Fruit fly (Drosophila melanogaster) whole organism, embryonic: ENCODE results near the gene PolG2.

Experiments used
- Atf-2 ChIP-seq: fragments of 200-800 bp; sonication (Bioruptor generic); optimal IDR thresholded peaks from 2 replicates; lab custom pipeline; 2016; ENCODE audit warnings: missing biosample characterization, missing genetic modification characterization
- B-H2 ChIP-seq: fragments of 200-800 bp; sonication (Bioruptor generic); optimal IDR thresholded peaks from 2 replicates; lab custom pipeline; 2018; ENCODE audit warnings: missing biosample characterization, mild to moderate bottlenecking, missing genetic modification characterization
- CG10209 ChIP-seq: fragments of 200-800 bp; sonication (Bioruptor generic); optimal IDR thresholded peaks from 3 replicates; lab custom pipeline; 2017; ENCODE audit warnings: missing biosample characterization, mild to moderate bottlenecking, missing genetic modification characterization, missing genetic modification reagents
- CG10462 ChIP-seq: fragments of 200-800 bp; sonication (Bioruptor generic); optimal IDR thresholded peaks from 2 replicates; lab custom pipeline; 2016; ENCODE audit warnings: missing biosample characterization, missing genetic modification characterization
- CG11085 ChIP-seq: fragments of 200-800 bp; sonication (Bioruptor generic); IDR thresholded peaks from 2 replicates; pipeline ENCODE4 v1.3.6; 2022; ENCODE audit warnings: missing biosample characterization, missing genetic modification characterization
- CG11696 ChIP-seq: fragments of 200-800 bp; sonication (Bioruptor generic); IDR thresholded peaks from 2 replicates; pipeline ENCODE4 v1.3.6; 2022; ENCODE audit warnings: missing biosample characterization, missing genetic modification characterization
- CG12299 ChIP-seq: fragments of 200-800 bp; sonication (Bioruptor generic); optimal IDR thresholded peaks from 2 replicates; lab custom pipeline; 2018; ENCODE audit warnings: missing biosample characterization, mild to moderate bottlenecking, missing genetic modification characterization
- CG15269 ChIP-seq: fragments of 200-800 bp; sonication (Bioruptor generic); optimal IDR thresholded peaks from 2 replicates; lab custom pipeline; 2018; ENCODE audit warnings: missing biosample characterization, mild to moderate bottlenecking, missing genetic modification characterization, moderate library complexity
- CG15696 ChIP-seq: fragments of 200-800 bp; sonication (Bioruptor generic); optimal IDR thresholded peaks from 2 replicates; lab custom pipeline; 2019; ENCODE audit warnings: missing biosample characterization, mild to moderate bottlenecking, missing genetic modification characterization, moderate library complexity
- CG1603 ChIP-seq: fragments of 200-800 bp; sonication (Bioruptor generic); optimal IDR thresholded peaks from 2 replicates; lab custom pipeline; 2019; ENCODE audit warnings: missing biosample characterization, mild to moderate bottlenecking, missing genetic modification characterization, moderate library complexity
- CG16815 ChIP-seq: fragments of 200-800 bp; sonication (Bioruptor generic); optimal IDR thresholded peaks from 3 replicates; lab custom pipeline; 2017; ENCODE audit warnings: missing biosample characterization, mild to moderate bottlenecking, missing genetic modification characterization
- CG17612 ChIP-seq: fragments of 200-800 bp; sonication (Bioruptor generic); IDR thresholded peaks from 2 replicates; pipeline ENCODE4 v1.3.6; 2022; ENCODE audit warnings: missing biosample characterization, missing genetic modification characterization
- CG17912 ChIP-seq: fragments of 200-800 bp; sonication (Bioruptor generic); optimal IDR thresholded peaks from 2 replicates; lab custom pipeline; 2018; ENCODE audit warnings: missing biosample characterization, mild to moderate bottlenecking, missing genetic modification characterization
- CG18262 ChIP-seq: fragments of 200-800 bp; optimal IDR thresholded peaks from 3 replicates; lab custom pipeline; 2019; ENCODE audit warnings: missing biosample characterization, mild to moderate bottlenecking, missing genetic modification characterization, moderate library complexity
- CG2202 ChIP-seq: fragments of 200-800 bp; sonication (Bioruptor generic); optimal IDR thresholded peaks from 2 replicates; lab custom pipeline; 2018; ENCODE audit warnings: missing biosample characterization, mild to moderate bottlenecking, missing genetic modification characterization
- CG2889 ChIP-seq: fragments of 200-800 bp; sonication (Bioruptor generic); IDR thresholded peaks from 3 replicates; pipeline ENCODE4 v1.3.6; 2022; ENCODE audit warnings: missing biosample characterization, missing genetic modification characterization
- CG3163 ChIP-seq: fragments of 200-800 bp; sonication (Bioruptor generic); optimal IDR thresholded peaks from 3 replicates; lab custom pipeline; 2016; ENCODE audit warnings: missing biosample characterization, missing genetic modification characterization
- CG42726 ChIP-seq: fragments of 200-800 bp; sonication (Bioruptor generic); IDR thresholded peaks from 2 replicates; pipeline ENCODE4 v1.3.6; 2022; ENCODE audit warnings: missing biosample characterization, missing genetic modification characterization; ENCODE audit not compliant: partially characterized antibody
- CG43689 ChIP-seq: fragments of 200-800 bp; sonication (Bioruptor generic); IDR thresholded peaks from 2 replicates; pipeline ENCODE4 v1.3.6; 2022; ENCODE audit warnings: missing biosample characterization, missing genetic modification characterization
- CG6765 ChIP-seq: fragments of 200-800 bp; sonication (Bioruptor generic); optimal IDR thresholded peaks from 3 replicates; lab custom pipeline; 2017; ENCODE audit warnings: missing biosample characterization, mild to moderate bottlenecking, missing genetic modification characterization
- CG6854 ChIP-seq: fragments of 200-800 bp; sonication (Bioruptor generic); optimal IDR thresholded peaks from 3 replicates; lab custom pipeline; 2017; ENCODE audit warnings: missing biosample characterization, mild to moderate bottlenecking, missing genetic modification characterization
- Elba2 ChIP-seq: fragments of 200-800 bp; sonication (Bioruptor generic); optimal IDR thresholded peaks from 3 replicates; lab custom pipeline; 2016; ENCODE audit warnings: missing biosample characterization, missing genetic modification characterization
- H2.0 ChIP-seq: fragments of 200-800 bp; sonication (Bioruptor generic); IDR thresholded peaks from 2 replicates; pipeline ENCODE4 v1.3.6; 2022; ENCODE audit warnings: missing biosample characterization, missing genetic modification characterization
- Hey ChIP-seq: fragments of 200-800 bp; sonication (Bioruptor generic); optimal IDR thresholded peaks from 3 replicates; lab custom pipeline; 2018; ENCODE audit warnings: missing biosample characterization, mild to moderate bottlenecking, missing genetic modification characterization
- Lim3 ChIP-seq: fragments of 200-800 bp; sonication (Bioruptor generic); IDR thresholded peaks from 2 replicates; pipeline ENCODE4 v1.3.6; 2022; ENCODE audit warnings: missing biosample characterization, missing genetic modification characterization
- Lpt ChIP-seq: fragments of >200 bp; optimal IDR thresholded peaks from 2 replicates; lab custom pipeline; 2018; ENCODE audit warnings: missing biosample characterization, missing genetic modification characterization
- Mad ChIP-seq: fragments of 200-800 bp; sonication (Bioruptor generic); optimal IDR thresholded peaks from 2 replicates; lab custom pipeline; 2016; ENCODE audit warnings: missing biosample characterization, missing genetic modification characterization
- Med ChIP-seq: fragments of 200-800 bp; sonication (Bioruptor generic); peaks from one replicate; lab custom pipeline; 2016; ENCODE audit warnings: missing biosample characterization, missing genetic modification characterization, mild to moderate bottlenecking, inconsistent platforms, moderate library complexity
- Mrtf ChIP-seq: fragments of 200-800 bp; sonication (Bioruptor generic); IDR thresholded peaks from 3 replicates; pipeline ENCODE4 v1.3.6; 2022; ENCODE audit warnings: missing biosample characterization, missing genetic modification characterization
- Ptx1 ChIP-seq: fragments of 200-800 bp; sonication (Bioruptor generic); IDR thresholded peaks from 2 replicates; pipeline ENCODE4 v1.3.6; 2022; ENCODE audit warnings: missing biosample characterization, missing genetic modification characterization
- Sox102F ChIP-seq: fragments of 200-800 bp; sonication (Bioruptor generic); optimal IDR thresholded peaks from 2 replicates; lab custom pipeline; 2018; ENCODE audit warnings: missing biosample characterization, mild to moderate bottlenecking, missing genetic modification characterization, moderate library complexity
- Vsx1 ChIP-seq: fragments of 200-800 bp; sonication (Bioruptor generic); optimal IDR thresholded peaks from 2 replicates; lab custom pipeline; 2017; ENCODE audit warnings: missing biosample characterization, mild to moderate bottlenecking, missing genetic modification characterization, missing genetic modification reagents
- chif ChIP-seq, 2 experiments: fragments of 200-800 bp; sonication (Bioruptor generic); optimal IDR thresholded peaks; 3 replicates each; lab custom pipeline; 2016; ENCODE audit warnings: missing biosample characterization in 2 of 2, missing genetic modification characterization in 2 of 2
- crp ChIP-seq, 2 experiments: fragments of 200-800 bp; sonication (Bioruptor generic); optimal IDR thresholded peaks; 2 replicates in 1 of 2; 3 replicates in 1 of 2; lab custom pipeline; 2017; ENCODE audit warnings: missing biosample characterization in 2 of 2, missing genetic modification characterization in 2 of 2, mild to moderate bottlenecking in 1 of 2, moderate library complexity in 1 of 2
- emc ChIP-seq: fragments of 200-800 bp; sonication (Bioruptor generic); optimal IDR thresholded peaks from 2 replicates; lab custom pipeline; 2016; ENCODE audit warnings: missing biosample characterization, missing genetic modification characterization
- fu2 ChIP-seq: fragments of 200-800 bp; sonication (Bioruptor generic); optimal IDR thresholded peaks from 2 replicates; lab custom pipeline; 2016; ENCODE audit warnings: missing biosample characterization, missing genetic modification characterization
- gfzf ChIP-seq: fragments of 200-800 bp; sonication (Bioruptor generic); optimal IDR thresholded peaks from 2 replicates; lab custom pipeline; 2016; ENCODE audit warnings: missing biosample characterization, mild to moderate bottlenecking, missing genetic modification characterization, moderate library complexity
- grn ChIP-seq: fragments of 200-800 bp; sonication (Bioruptor generic); optimal IDR thresholded peaks from 3 replicates; lab custom pipeline; 2017; ENCODE audit warnings: missing biosample characterization, missing genetic modification characterization
- hth ChIP-seq: fragments of >200 bp; optimal IDR thresholded peaks from 2 replicates; lab custom pipeline; 2017; ENCODE audit warnings: inconsistent platforms
- lola ChIP-seq, 3 experiments: fragments of >200 bp in 2 of 3; fragments of 200-800 bp in 1 of 3; sonication (Bioruptor generic) in 1 of 3; optimal IDR thresholded peaks; 2 replicates each; lab custom pipeline; 2017 to 2019; ENCODE audit warnings: missing biosample characterization in 3 of 3, missing genetic modification characterization in 3 of 3, mild to moderate bottlenecking in 1 of 3, moderate library complexity in 1 of 3
- nom ChIP-seq: fragments of 200-800 bp; sonication (Bioruptor generic); optimal IDR thresholded peaks from 2 replicates; lab custom pipeline; 2017; ENCODE audit warnings: missing biosample characterization, missing genetic modification characterization, mild to moderate bottlenecking, moderate library complexity, missing genetic modification reagents
- onecut ChIP-seq: fragments of 200-800 bp; sonication (Bioruptor generic); IDR thresholded peaks from 2 replicates; pipeline ENCODE4 v1.3.6; 2022; ENCODE audit warnings: missing biosample characterization, missing genetic modification characterization
- pnt ChIP-seq: fragments of 200-800 bp; sonication (Bioruptor generic); optimal IDR thresholded peaks from 3 replicates; lab custom pipeline; 2016; ENCODE audit warnings: missing biosample characterization, missing genetic modification characterization
- pzg ChIP-seq: fragments of 200-800 bp; sonication (Bioruptor generic); optimal IDR thresholded peaks from 3 replicates; lab custom pipeline; 2018; ENCODE audit warnings: missing biosample characterization, mild to moderate bottlenecking, missing genetic modification characterization, moderate library complexity
- slp2 ChIP-seq: fragments of 200-800 bp; sonication (Bioruptor generic); optimal IDR thresholded peaks from 2 replicates; lab custom pipeline; 2016; ENCODE audit warnings: missing biosample characterization, missing genetic modification characterization
- sob ChIP-seq: fragments of 200-800 bp; sonication (Bioruptor generic); IDR thresholded peaks from 2 replicates; pipeline ENCODE4 v1.3.6; 2022; ENCODE audit warnings: missing biosample characterization, missing genetic modification characterization
- stc ChIP-seq: fragments of 200-800 bp; sonication (Bioruptor generic); IDR thresholded peaks from 2 replicates; pipeline ENCODE4 v1.3.6; 2022; ENCODE audit warnings: missing biosample characterization, missing genetic modification characterization
- toy ChIP-seq: fragments of 200-800 bp; sonication (Bioruptor generic); IDR thresholded peaks from 2 replicates; pipeline ENCODE4 v1.3.6; 2022; ENCODE audit warnings: missing biosample characterization, missing genetic modification characterization
- tup ChIP-seq: fragments of 200-800 bp; sonication (Bioruptor generic); optimal IDR thresholded peaks from 2 replicates; lab custom pipeline; 2016; ENCODE audit warnings: missing biosample characterization, mild to moderate bottlenecking, missing genetic modification characterization, moderate library complexity
- zf30C ChIP-seq: fragments of 200-800 bp; sonication (Bioruptor generic); optimal IDR thresholded peaks from 3 replicates; lab custom pipeline; 2018; ENCODE audit warnings: missing biosample characterization, mild to moderate bottlenecking, missing genetic modification characterization
- zfh2 ChIP-seq: fragments of 200-800 bp; sonication (Bioruptor generic); optimal IDR thresholded peaks from 2 replicates; lab custom pipeline; 2016; ENCODE audit warnings: missing biosample characterization, missing genetic modification characterization

The PolG2 gene

DNA sequence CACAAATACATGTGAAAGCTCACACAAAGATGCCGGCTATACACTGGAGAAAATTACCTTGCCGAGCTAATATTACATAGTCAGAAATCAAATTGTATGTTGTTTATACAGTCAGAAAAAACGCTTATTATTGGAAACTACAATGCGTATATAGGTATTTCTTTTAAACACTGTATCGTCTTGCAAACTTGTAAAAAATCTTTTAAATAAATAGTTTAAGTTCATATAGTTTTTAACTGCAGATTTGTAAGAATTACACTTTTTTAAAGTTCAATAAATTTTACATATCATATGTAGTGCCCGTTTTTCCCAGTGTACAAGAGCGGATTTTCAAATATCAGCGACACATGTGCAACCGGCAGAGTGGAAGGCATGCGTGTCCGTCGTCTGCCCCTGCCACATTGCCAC lies 6.8 kb upstream of the PolG2 start (continued):
- TF ChIP-seq sob (GFP tag; lab: Robert Waterston, UW), result peak; percentile 68
- no peak for TF ChIP-seq gfzf (GFP tag; lab: Kevin White, UChicago)
- peak; percentile 37 for TF ChIP-seq fu2 (GFP tag; lab: Kevin White, UChicago)
- no peak for TF ChIP-seq Lpt (GFP tag; lab: Kevin White, UChicago)
- peak; percentile 11 for TF ChIP-seq CG1603 (tag; lab: Kevin White, UChicago)
- peak; percentile 90 for TF ChIP-seq Sox102F (GFP tag; lab: Kevin White, UChicago)
- TF ChIP-seq zf30C (GFP tag; lab: Kevin White, UChicago), result peak; percentile 18
- no peak for TF ChIP-seq pzg (GFP tag; lab: Kevin White, UChicago)
- TF ChIP-seq toy (GFP tag; lab: Robert Waterston, UW), result 0 out of 2 replicates have a peak, but pooled peaks have one; percentile 26
- TF ChIP-seq CG17912, result no peak
- peak; percentile 37 for TF ChIP-seq CG3163 (GFP tag; lab: Kevin White, UChicago)
- peak; percentile 66 for TF ChIP-seq Mad (GFP tag; lab: Kevin White, UChicago)
- peak; percentile 80 for TF ChIP-seq CG10209 (GFP tag; lab: Kevin White, UChicago)
- peak; percentile 80 for TF ChIP-seq Ptx1
- peak in 1 of 3 experiments; percentile 79 for TF ChIP-seq lola (GFP tag; optimal IDR thresholded peaks at IDR 0.05; lab: Kevin White, UChicago)
- TF ChIP-seq zfh2 (GFP tag; lab: Kevin White, UChicago), result peak; percentile 52
- peak; percentile 61 for TF ChIP-seq Vsx1 (GFP tag; lab: Kevin White, UChicago)
- TF ChIP-seq CG15696 (tag; lab: Kevin White, UChicago), result peak; percentile 60
- TF ChIP-seq CG43689 (GFP tag; lab: Robert Waterston, UW), result peak; percentile 48; the same call in 1 of the 2 replicates
- TF ChIP-seq chif (GFP tag; optimal IDR thresholded peaks at IDR 0.05; lab: Kevin White, UChicago), result peak; percentile 77 to 82
- TF ChIP-seq CG16815 (GFP tag; lab: Kevin White, UChicago), result peak; percentile 63
- TF ChIP-seq CG18262 (tag; lab: Kevin White, UChicago), result peak; percentile 86
- TF ChIP-seq Lim3 (GFP tag; lab: Robert Waterston, UW), result no peak
- peak; percentile 37; the same call in 1 of the 2 replicates for TF ChIP-seq CG17612 (GFP tag; lab: Robert Waterston, UW)
- no peak for TF ChIP-seq grn
- peak; percentile 84 for TF ChIP-seq CG15269
- TF ChIP-seq pnt (GFP tag; lab: Kevin White, UChicago), result peak; percentile 63
- TF ChIP-seq tup (GFP tag; lab: Kevin White, UChicago), result peak; percentile 36
- peak in 1 of 2 experiments; percentile 17 for TF ChIP-seq crp (GFP tag; optimal IDR thresholded peaks at IDR 0.05; lab: Kevin White, UChicago)
- peak; percentile 86 for TF ChIP-seq Atf-2
- peak; percentile 59 for TF ChIP-seq stc (GFP tag; lab: Robert Waterston, UW)
- peak; percentile 48; the same call in 1 of the 2 replicates for TF ChIP-seq CG11085 (GFP tag; lab: Robert Waterston, UW)
- peak; percentile 37 for TF ChIP-seq CG6765 (GFP tag; lab: Kevin White, UChicago)
- TF ChIP-seq hth, result no peak
- peak; percentile 46; the same call in 1 of the 2 replicates for TF ChIP-seq CG11696 (GFP tag; lab: Robert Waterston, UW)
- peak; percentile 80 for TF ChIP-seq slp2
- peak; percentile 49 for TF ChIP-seq nom (GFP tag; lab: Kevin White, UChicago)
- peak; percentile 62 for TF ChIP-seq CG10462 (GFP tag; lab: Kevin White, UChicago)
- TF ChIP-seq emc (GFP tag; lab: Kevin White, UChicago), result peak; percentile 50
- TF ChIP-seq CG12299 (tag; lab: Kevin White, UChicago), result peak; percentile 72
- peak; percentile 59 for TF ChIP-seq CG2202 (tag; lab: Kevin White, UChicago)
- no peak for TF ChIP-seq Hey (tag; lab: Kevin White, UChicago)
- no peak for TF ChIP-seq CG42726 (GFP tag; lab: Robert Waterston, UW)
- TF ChIP-seq Elba2 (GFP tag; lab: Kevin White, UChicago), result no peak
- peak; percentile 73 for TF ChIP-seq onecut
- TF ChIP-seq Med (GFP tag; lab: Kevin White, UChicago), result peak; percentile 95
- no peak for TF ChIP-seq B-H2
- TF ChIP-seq H2.0 (GFP tag; lab: Robert Waterston, UW), result peak; percentile 74
- TF ChIP-seq CG6854, result peak; percentile 2
- TF ChIP-seq CG2889, result peak; percentile 58; the same call in 1 of the 3 replicates
- TF ChIP-seq Mrtf (GFP tag; lab: Robert Waterston, UW), result peak; percentile 44; the same call in 1 of the 3 replicates
